Worm (Caenorhabditis elegans) whole organism, L1 larva: ENCODE data around the gene tag-164.

ENCODE experiments used
- C16A3.4 ChIP-seq: fragments of 150-350 bp; optimal IDR thresholded peaks from 2 replicates; lab custom pipeline; 2014; ENCODE audit warnings: missing biosample characterization, missing genetic modification characterization
- C34B4.2 ChIP-seq: sonication (generic microtip); optimal IDR thresholded peaks from 2 replicates; lab custom pipeline; 2017; ENCODE audit warnings: mild to moderate bottlenecking, missing genetic modification characterization, missing compliant biosample characterization
- F16B12.6 ChIP-seq: fragments of 150-350 bp; optimal IDR thresholded peaks from 2 replicates; lab custom pipeline; 2014; ENCODE audit warnings: missing biosample characterization, missing genetic modification characterization
- alr-1 ChIP-seq: fragments of 200-800 bp; sonication (Bioruptor generic); optimal IDR thresholded peaks from 2 replicates; lab custom pipeline; 2018; ENCODE audit warnings: borderline replicate concordance, mild to moderate bottlenecking, missing genetic modification characterization, missing compliant biosample characterization
- aly-2 ChIP-seq: fragments of 150-350 bp; optimal IDR thresholded peaks from 2 replicates; lab custom pipeline; 2014; ENCODE audit warnings: missing biosample characterization, missing genetic modification characterization
- blmp-1 ChIP-seq: fragments of 150-350 bp; optimal IDR thresholded peaks from 2 replicates; lab custom pipeline; 2014; ENCODE audit warnings: missing biosample characterization, missing genetic modification characterization
- ceh-63 ChIP-seq: fragments of 200-800 bp; sonication (Bioruptor generic); optimal IDR thresholded peaks from 2 replicates; lab custom pipeline; 2018; ENCODE audit warnings: mild to moderate bottlenecking, missing genetic modification characterization, missing compliant biosample characterization
- ceh-82 ChIP-seq, 3 experiments: fragments of 150-350 bp in 1 of 3; sonication (generic microtip) in 2 of 3; optimal IDR thresholded peaks; 2 replicates each; lab custom pipeline; 2014 to 2017; ENCODE audit warnings: missing biosample characterization in 3 of 3, missing genetic modification characterization in 3 of 3
- ceh-88 ChIP-seq: fragments of 200-800 bp; sonication (Bioruptor generic); IDR thresholded peaks from 2 replicates; pipeline ENCODE4 v1.3.6; 2022; ENCODE audit warnings: missing genetic modification characterization, missing compliant biosample characterization
- ceh-90 ChIP-seq: sonication (generic microtip); optimal IDR thresholded peaks from 2 replicates; lab custom pipeline; 2016; ENCODE audit warnings: missing genetic modification characterization, missing compliant biosample characterization
- ces-1 ChIP-seq: fragments of 150-350 bp; optimal IDR thresholded peaks from 2 replicates; lab custom pipeline; 2014; ENCODE audit warnings: missing biosample characterization, missing genetic modification reagents, missing genetic modification characterization
- dpl-1 ChIP-seq, 3 experiments: fragments of 150-350 bp in 2 of 3; sonication (generic microtip) in 1 of 3; optimal IDR thresholded peaks; 2 replicates each; lab custom pipeline; 2014 to 2017; ENCODE audit warnings: missing biosample characterization in 3 of 3, missing genetic modification characterization in 3 of 3, missing genetic modification reagents in 3 of 3
- efl-3 ChIP-seq: fragments of 200-800 bp; sonication (Bioruptor generic); optimal IDR thresholded peaks from 2 replicates; lab custom pipeline; 2018; ENCODE audit warnings: mild to moderate bottlenecking, missing genetic modification characterization, missing compliant biosample characterization
- egl-13 ChIP-seq: sonication (generic microtip); optimal IDR thresholded peaks from 2 replicates; lab custom pipeline; 2016; ENCODE audit warnings: missing genotype, missing genetic modification reagents, missing genetic modification characterization, missing compliant biosample characterization
- egl-27 ChIP-seq, 2 experiments: fragments of 150-350 bp in 1 of 2; sonication (generic microtip); optimal IDR thresholded peaks; 3 replicates each; lab custom pipeline; 2017 to 2018; ENCODE audit warnings: missing biosample characterization in 2 of 2, missing genetic modification characterization in 2 of 2, missing genetic modification reagents in 2 of 2
- fkh-4 ChIP-seq: sonication (generic microtip); optimal IDR thresholded peaks from 2 replicates; lab custom pipeline; 2016; ENCODE audit warnings: missing compliant biosample characterization, missing genetic modification characterization, borderline replicate concordance
- fkh-8 ChIP-seq: sonication (generic microtip); optimal IDR thresholded peaks from 2 replicates; lab custom pipeline; 2016; ENCODE audit warnings: mild to moderate bottlenecking, missing genetic modification characterization, missing compliant biosample characterization
- fos-1 ChIP-seq: fragments of 150-350 bp; optimal IDR thresholded peaks from 2 replicates; lab custom pipeline; 2014; ENCODE audit warnings: missing biosample characterization, missing genetic modification characterization
- grh-1 ChIP-seq: fragments of 200-800 bp; sonication (Bioruptor generic); IDR thresholded peaks from 2 replicates; pipeline ENCODE4 v1.3.6; 2022; ENCODE audit warnings: missing genetic modification reagents, missing genetic modification characterization, missing compliant biosample characterization
- hlh-17 ChIP-seq: fragments of 200-800 bp; sonication (Bioruptor generic); optimal IDR thresholded peaks from 2 replicates; lab custom pipeline; 2018; ENCODE audit warnings: missing genetic modification characterization, mild to moderate bottlenecking, missing compliant biosample characterization, moderate library complexity, borderline replicate concordance
- hpl-2 ChIP-seq: fragments of 150-350 bp; optimal IDR thresholded peaks from 2 replicates; lab custom pipeline; 2014; ENCODE audit warnings: missing biosample characterization, missing genetic modification reagents, missing genetic modification characterization
- isw-1 ChIP-seq: fragments of 200-800 bp; sonication (Bioruptor generic); IDR thresholded peaks from 2 replicates; pipeline ENCODE4 v1.3.6; 2022; ENCODE audit warnings: missing genetic modification characterization, missing compliant biosample characterization
- jun-1 ChIP-seq: fragments of 150-350 bp; optimal IDR thresholded peaks from 2 replicates; lab custom pipeline; 2014; ENCODE audit warnings: missing biosample characterization, missing genetic modification reagents, missing genetic modification characterization
- lin-14 ChIP-seq: fragments of 200-800 bp; sonication (Bioruptor generic); optimal IDR thresholded peaks from 2 replicates; lab custom pipeline; 2018; ENCODE audit warnings: mild to moderate bottlenecking, missing genetic modification characterization, moderate library complexity, missing compliant biosample characterization
- lin-39 ChIP-seq: fragments of 150-350 bp; optimal IDR thresholded peaks from 2 replicates; lab custom pipeline; 2014; ENCODE audit warnings: missing biosample characterization, missing genetic modification reagents, missing genetic modification characterization
- lir-3 ChIP-seq: sonication (generic microtip); optimal IDR thresholded peaks from 2 replicates; lab custom pipeline; 2016; ENCODE audit warnings: mild to moderate bottlenecking, missing genetic modification characterization, moderate library complexity, missing compliant biosample characterization; ENCODE audit not compliant: poor library complexity
- lsy-2 ChIP-seq, 2 experiments: fragments of 150-350 bp; optimal IDR thresholded peaks; 2 replicates each; lab custom pipeline; 2014; ENCODE audit warnings: missing biosample characterization in 2 of 2, missing genetic modification characterization in 2 of 2
- mab-9 ChIP-seq: fragments of 200-800 bp; sonication (Bioruptor generic); IDR thresholded peaks from 2 replicates; pipeline ENCODE4 v1.3.6; 2022; ENCODE audit warnings: missing genetic modification reagents, missing genetic modification characterization, missing compliant biosample characterization
- mef-2 ChIP-seq: fragments of 150-350 bp; optimal IDR thresholded peaks from 2 replicates; lab custom pipeline; 2014; ENCODE audit warnings: missing biosample characterization, missing genetic modification characterization
- mep-1 ChIP-seq: fragments of 150-350 bp; optimal IDR thresholded peaks from 2 replicates; lab custom pipeline; 2014; ENCODE audit warnings: missing biosample characterization, missing genetic modification characterization
- nhr-12 ChIP-seq: sonication (generic microtip); optimal IDR thresholded peaks from 2 replicates; lab custom pipeline; 2017; ENCODE audit warnings: missing biosample characterization, missing genetic modification characterization
- nhr-19 ChIP-seq: fragments of 200-800 bp; sonication (Bioruptor generic); conservative IDR thresholded peaks from 2 replicates; pipeline ENCODE4 v1.3.6; 2022; ENCODE audit warnings: missing genetic modification characterization, missing compliant biosample characterization
- nhr-28 ChIP-seq: fragments of 150-350 bp; optimal IDR thresholded peaks from 2 replicates; lab custom pipeline; 2014; ENCODE audit warnings: missing biosample characterization, missing genetic modification characterization
- nhr-76 ChIP-seq: sonication (generic microtip); optimal IDR thresholded peaks from 2 replicates; lab custom pipeline; 2017; ENCODE audit warnings: missing biosample characterization, missing genetic modification characterization
- nhr-84 ChIP-seq: sonication (generic microtip); optimal IDR thresholded peaks from 2 replicates; lab custom pipeline; 2017; ENCODE audit warnings: missing biosample characterization, missing genetic modification characterization
- nhr-85 ChIP-seq: sonication (generic microtip); peaks from one replicate; lab custom pipeline; 2016; ENCODE audit warnings: missing genetic modification characterization, inconsistent platforms, missing compliant biosample characterization
- nhr-90 ChIP-seq: sonication (generic microtip); optimal IDR thresholded peaks from 2 replicates; lab custom pipeline; 2016; ENCODE audit warnings: mild to moderate bottlenecking, missing genetic modification characterization, missing compliant biosample characterization; ENCODE audit not compliant: poor library complexity
- pax-3 ChIP-seq: fragments of 200-800 bp; sonication (Bioruptor generic); optimal IDR thresholded peaks from 2 replicates; lab custom pipeline; 2018; ENCODE audit warnings: mild to moderate bottlenecking, missing genetic modification characterization, moderate library complexity, missing compliant biosample characterization
- sox-4 ChIP-seq: sonication (generic microtip); optimal IDR thresholded peaks from 2 replicates; lab custom pipeline; 2016; ENCODE audit warnings: missing genetic modification characterization, missing compliant biosample characterization
- sptf-1 ChIP-seq: fragments of 150-350 bp; optimal IDR thresholded peaks from 2 replicates; lab custom pipeline; 2014; ENCODE audit warnings: missing biosample characterization, missing genetic modification characterization
- sup-37 ChIP-seq: fragments of 200-800 bp; sonication (Bioruptor generic); optimal IDR thresholded peaks from 2 replicates; lab custom pipeline; 2018; ENCODE audit warnings: mild to moderate bottlenecking, missing genetic modification characterization, missing compliant biosample characterization
- swsn-7 ChIP-seq: sonication (generic microtip); optimal IDR thresholded peaks from 2 replicates; lab custom pipeline; 2016; ENCODE audit warnings: missing genetic modification characterization, missing compliant biosample characterization
- tlp-1 ChIP-seq: fragments of 150-350 bp; optimal IDR thresholded peaks from 2 replicates; lab custom pipeline; 2014; ENCODE audit warnings: missing biosample characterization, missing genetic modification characterization
- unc-62 ChIP-seq: fragments of 150-350 bp; optimal IDR thresholded peaks from 2 replicates; lab custom pipeline; 2014; ENCODE audit warnings: missing biosample characterization, missing genetic modification reagents, missing genetic modification characterization
- vab-15 ChIP-seq: sonication (generic microtip); optimal IDR thresholded peaks from 2 replicates; lab custom pipeline; 2017; ENCODE audit warnings: missing genotype, mild to moderate bottlenecking, missing genetic modification characterization, missing compliant biosample characterization
- xbp-1 ChIP-seq: sonication (generic microtip); optimal IDR thresholded peaks from 2 replicates; lab custom pipeline; 2016; ENCODE audit warnings: missing genetic modification characterization, missing compliant biosample characterization
- zag-1 ChIP-seq: fragments of 150-350 bp; optimal IDR thresholded peaks from 2 replicates; lab custom pipeline; 2014; ENCODE audit warnings: missing biosample characterization, missing genetic modification characterization
- ztf-11 ChIP-seq, 2 experiments: sonication (generic microtip); optimal IDR thresholded peaks; 2 replicates each; lab custom pipeline; 2016 to 2017; ENCODE audit warnings: missing genetic modification characterization in 2 of 2, missing biosample characterization in 1 of 2, missing compliant biosample characterization in 1 of 2
- ztf-4 ChIP-seq: fragments of 150-350 bp; optimal IDR thresholded peaks from 2 replicates; lab custom pipeline; 2014; ENCODE audit warnings: missing biosample characterization, missing genetic modification characterization

Gene tag-164

DNA sequence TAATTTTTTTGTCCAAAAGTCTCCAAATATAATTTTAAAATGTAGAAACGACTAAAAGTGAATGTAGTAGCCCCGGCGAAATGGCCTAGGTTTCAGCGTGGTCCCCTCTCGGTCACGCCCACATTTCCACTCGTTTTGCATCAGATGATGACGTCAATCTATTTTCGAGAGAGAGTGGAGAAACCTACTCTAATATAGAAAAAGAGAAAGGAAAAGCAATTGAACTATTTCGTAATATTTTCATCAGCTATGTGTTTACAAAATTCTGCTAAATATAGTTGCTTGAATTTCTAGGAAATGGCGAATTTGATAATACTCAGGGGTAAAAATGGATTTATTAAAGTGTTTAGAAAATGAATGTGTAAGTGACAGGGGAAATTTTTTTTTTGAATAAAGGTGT is 3.5 kb upstream of the tag-164 start (continued):
- TF ChIP-seq nhr-84 (tag; lab: Kevin White, UChicago): no peak
- TF ChIP-seq pax-3 (tag; lab: Kevin White, UChicago): no peak
- TF ChIP-seq sptf-1 (tag; lab: Kevin White, UChicago): no peak
- no peak for TF ChIP-seq efl-3 (GFP tag; lab: Kevin White, UChicago)
- no peak for TF ChIP-seq sup-37 (GFP tag; lab: Kevin White, UChicago)
- TF ChIP-seq xbp-1: peak; percentile 22
- no peak for TF ChIP-seq egl-27 (tag; optimal IDR thresholded peaks at IDR 0.05; lab: Kevin White, UChicago)
- peak; percentile 32 for TF ChIP-seq swsn-7 (tag; lab: Kevin White, UChicago)
- TF ChIP-seq isw-1: peak; percentile 35; the same call in 1 of the 2 replicates
- TF ChIP-seq ztf-11 (tag; optimal IDR thresholded peaks at IDR 0.05; lab: Kevin White, UChicago): no peak
- TF ChIP-seq ceh-82 (tag; optimal IDR thresholded peaks at IDR 0.05; lab: Kevin White, UChicago): peak in 2 of 3 experiments; percentile 4 to 41
- no peak for TF ChIP-seq ztf-4 (tag; lab: Kevin White, UChicago)
- no peak for TF ChIP-seq nhr-19 (GFP tag; lab: Robert Waterston, UW)
- TF ChIP-seq lin-39: no peak
- no peak for TF ChIP-seq nhr-85 (tag; lab: Kevin White, UChicago)
- no peak for TF ChIP-seq nhr-90 (tag; lab: Kevin White, UChicago)
- peak; percentile 84 for TF ChIP-seq mef-2 (tag; lab: Kevin White, UChicago)
- TF ChIP-seq zag-1: no peak
- TF ChIP-seq grh-1 (GFP tag; lab: Robert Waterston, UW): no peak
- no peak for TF ChIP-seq lin-14 (GFP tag; lab: Kevin White, UChicago)
- TF ChIP-seq nhr-12 (tag; lab: Kevin White, UChicago): no peak
- peak; percentile 10 for TF ChIP-seq blmp-1
- no peak for TF ChIP-seq mab-9 (GFP tag; lab: Robert Waterston, UW)
- no peak for TF ChIP-seq hlh-17
- peak in 1 of 3 experiments; percentile 35 for TF ChIP-seq dpl-1 (GFP tag; optimal IDR thresholded peaks at IDR 0.05; lab: Kevin White, UChicago)
- no peak for TF ChIP-seq sox-4 (tag; lab: Kevin White, UChicago)
- TF ChIP-seq vab-15: no peak
- TF ChIP-seq fos-1: no peak
- peak; percentile 51 to 71 for TF ChIP-seq lsy-2 (tag; optimal IDR thresholded peaks at IDR 0.05; lab: Kevin White, UChicago)
- no peak for TF ChIP-seq ceh-88
- TF ChIP-seq alr-1: no peak
- TF ChIP-seq nhr-28 (tag; lab: Kevin White, UChicago): no peak
- TF ChIP-seq fkh-4 (tag; lab: Kevin White, UChicago): no peak
- no peak for TF ChIP-seq unc-62 (GFP tag; lab: Kevin White, UChicago)
- no peak for TF ChIP-seq hpl-2 (GFP tag; lab: Kevin White, UChicago)
- peak; percentile 50 for TF ChIP-seq mep-1 (tag; lab: Kevin White, UChicago)
- peak; percentile 51 for TF ChIP-seq egl-13
- no peak for TF ChIP-seq nhr-76 (tag; lab: Kevin White, UChicago)
- peak; percentile 43 for TF ChIP-seq fkh-8 (tag; lab: Kevin White, UChicago)
- no peak for TF ChIP-seq C16A3.4 (tag; lab: Kevin White, UChicago)
- no peak for TF ChIP-seq ces-1 (GFP tag; lab: Kevin White, UChicago)
- TF ChIP-seq C34B4.2: no peak
- TF ChIP-seq jun-1 (tag; lab: Kevin White, UChicago): no peak
- no peak for TF ChIP-seq ceh-90 (tag; lab: Kevin White, UChicago)

DNA sequence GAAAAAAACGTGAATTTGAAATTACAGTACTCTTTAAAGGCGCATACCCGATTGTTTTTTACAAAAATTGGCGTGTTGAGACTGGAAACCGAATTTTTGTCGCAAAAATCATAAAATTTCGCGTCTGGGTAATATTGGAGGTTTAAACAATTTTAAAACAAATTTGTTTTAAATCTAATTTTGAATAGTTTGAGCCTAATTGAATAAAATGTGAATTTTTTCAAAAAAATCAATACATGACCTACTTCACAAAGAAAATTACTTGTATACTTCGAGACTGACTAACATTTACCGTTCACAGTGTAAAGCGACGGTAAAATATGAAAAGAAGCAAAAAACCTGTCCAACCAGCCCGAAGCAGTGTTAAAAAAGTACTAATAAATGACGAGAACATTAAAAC is 2.0 kb upstream of the tag-164 start:
- TF ChIP-seq ceh-63 (GFP tag; lab: Kevin White, UChicago): no peak
- no peak for TF ChIP-seq ceh-88
- no peak for TF ChIP-seq nhr-84 (tag; lab: Kevin White, UChicago)
- no peak for TF ChIP-seq ztf-11 (tag; optimal IDR thresholded peaks at IDR 0.05; lab: Kevin White, UChicago)
- no peak for TF ChIP-seq aly-2 (tag; lab: Kevin White, UChicago)
- TF ChIP-seq nhr-76 (tag; lab: Kevin White, UChicago): no peak
- TF ChIP-seq xbp-1: no peak
- no peak for TF ChIP-seq alr-1
- TF ChIP-seq lir-3 (tag; lab: Kevin White, UChicago): no peak
- no peak for TF ChIP-seq sptf-1 (tag; lab: Kevin White, UChicago)
- TF ChIP-seq F16B12.6 (tag; lab: Kevin White, UChicago): no peak
- no peak for TF ChIP-seq sox-4 (tag; lab: Kevin White, UChicago)
- no peak for TF ChIP-seq tlp-1 (tag; lab: Kevin White, UChicago)
